Fruit fly (Drosophila melanogaster) whole organism, prepupa: ENCODE data around the gene CG43965.

Experiments used
- CG11762 ChIP-seq: fragments of 200-800 bp; sonication (Bioruptor generic); optimal IDR thresholded peaks from 3 replicates; lab custom pipeline; 2016; ENCODE audit warnings: missing biosample characterization, missing genetic modification characterization; ENCODE audit not compliant: insufficient read depth
- CG16779 ChIP-seq: fragments of 200-800 bp; sonication (Bioruptor generic); optimal IDR thresholded peaks from 3 replicates; lab custom pipeline; 2017; ENCODE audit warnings: missing biosample characterization, mild to moderate bottlenecking, missing genetic modification characterization
- CG3919 ChIP-seq: fragments of 200-800 bp; sonication (Bioruptor generic); optimal IDR thresholded peaks from 3 replicates; lab custom pipeline; 2016; ENCODE audit warnings: missing biosample characterization, missing genetic modification characterization
- CG7368 ChIP-seq: fragments of 200-800 bp; sonication (Bioruptor generic); optimal IDR thresholded peaks from 3 replicates; lab custom pipeline; 2016; ENCODE audit warnings: missing biosample characterization, missing genetic modification characterization
- CG9139 ChIP-seq: fragments of 200-800 bp; sonication (Bioruptor generic); optimal IDR thresholded peaks from 3 replicates; lab custom pipeline; 2017; ENCODE audit warnings: missing biosample characterization, mild to moderate bottlenecking, missing genetic modification characterization
- Hr39 ChIP-seq: fragments of 200-800 bp; sonication (Bioruptor generic); optimal IDR thresholded peaks from 2 replicates; lab custom pipeline; 2016; ENCODE audit warnings: missing biosample characterization, missing genetic modification characterization
- Lpt ChIP-seq: fragments of 200-800 bp; sonication (Bioruptor generic); optimal IDR thresholded peaks from 3 replicates; lab custom pipeline; 2016; ENCODE audit warnings: missing biosample characterization, missing genetic modification characterization
- cyc ChIP-seq: fragments of 200-800 bp; sonication (Bioruptor generic); optimal IDR thresholded peaks from 3 replicates; lab custom pipeline; 2016; ENCODE audit warnings: missing biosample characterization, missing genetic modification characterization
- pdm3 ChIP-seq: fragments of 200-800 bp; sonication (Bioruptor generic); optimal IDR thresholded peaks from 3 replicates; lab custom pipeline; 2016; ENCODE audit warnings: missing biosample characterization, missing genetic modification characterization

DNA sequence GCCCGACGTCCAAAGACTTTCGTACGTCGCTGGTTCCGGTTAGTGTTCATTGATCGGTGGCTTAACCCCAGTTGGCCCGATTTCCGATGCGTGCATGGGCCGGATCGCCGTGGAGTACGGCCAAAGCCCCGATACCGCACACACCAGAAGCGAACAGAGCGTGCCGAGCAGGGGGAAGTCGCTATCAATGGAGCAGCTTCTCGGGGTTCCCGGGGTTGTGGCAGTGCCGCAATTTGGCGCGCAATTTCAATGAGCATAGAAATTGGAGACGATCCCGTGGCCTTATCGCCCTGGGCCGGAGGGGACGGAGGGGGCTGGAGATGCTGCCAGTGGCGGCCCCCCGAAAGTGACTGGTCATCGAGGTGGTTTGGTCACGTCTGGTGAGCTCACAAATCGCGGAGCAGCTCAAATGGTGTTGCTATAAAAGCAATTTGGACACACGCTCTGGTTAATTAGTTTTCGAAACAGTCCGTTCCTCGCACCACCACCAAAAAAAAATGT is 6.0 kb upstream of the CG43965 start, which contains the start of gene Cp16:
- TF ChIP-seq CG9139 (GFP tag; lab: Kevin White, UChicago) (no peak), CG11762 (GFP tag; lab: Kevin White, UChicago) (no peak), CG3919 (no peak), CG7368 (GFP tag; lab: Kevin White, UChicago) (no peak), CG16779 (no peak), cyc (GFP tag; lab: Kevin White, UChicago) (no peak), pdm3 (no peak), Hr39 (no peak), Lpt (GFP tag; lab: Kevin White, UChicago) (no peak)
